Worm (Caenorhabditis elegans): ENCODE results near the gene T21C9.11.

- TF ChIP-seq W03F9.2 (tag; optimal IDR thresholded peaks at IDR 0.05): no peak
- TF ChIP-seq him-1 (tag; optimal IDR thresholded peaks at IDR 0.05): no peak
Observed at ce11 chrV:10564140-10564539, 30.6 kb downstream of the T21C9.11 start.

All from whole organism, L4/young adult.